Fruit fly (Drosophila melanogaster) whole organism, embryonic: Measurements from ENCODE around the gene Muc30E.

Experiments used
- CG12236 ChIP-seq: fragments of 200-800 bp; sonication (Bioruptor generic); optimal IDR thresholded peaks from 2 replicates; lab custom pipeline; 2016; ENCODE audit warnings: missing biosample characterization, missing genetic modification characterization
- Dfd ChIP-seq, 2 experiments: fragments of >200 bp; optimal IDR thresholded peaks; 2 replicates each; lab custom pipeline; 2017; ENCODE audit warnings: missing biosample characterization in 2 of 2, missing genetic modification characterization in 2 of 2
- Eip74EF ChIP-seq, 2 experiments: fragments of 200-800 bp in 1 of 2; fragments of >200 bp in 1 of 2; sonication (Bioruptor generic) in 1 of 2; optimal IDR thresholded peaks; 2 replicates each; lab custom pipeline; 2017 to 2019; ENCODE audit warnings: missing biosample characterization in 2 of 2, missing genetic modification characterization in 2 of 2, mild to moderate bottlenecking in 1 of 2, moderate library complexity in 1 of 2
- Oli ChIP-seq: fragments of 200-800 bp; sonication (Bioruptor generic); optimal IDR thresholded peaks from 2 replicates; lab custom pipeline; 2018; ENCODE audit warnings: missing biosample characterization, mild to moderate bottlenecking, missing genetic modification characterization, moderate library complexity
- bbx ChIP-seq: fragments of 200-800 bp; sonication (Bioruptor generic); IDR thresholded peaks from 2 replicates; pipeline ENCODE4 v1.3.6; 2022; ENCODE audit warnings: missing biosample characterization, missing genetic modification characterization; ENCODE audit not compliant: partially characterized antibody
- ken ChIP-seq: fragments of 200-800 bp; sonication (Bioruptor generic); IDR thresholded peaks from 3 replicates; pipeline ENCODE4 v1.3.6; 2022; ENCODE audit warnings: missing biosample characterization, missing genetic modification characterization
- nerfin-1 ChIP-seq: fragments of 200-800 bp; sonication (Bioruptor generic); optimal IDR thresholded peaks from 3 replicates; lab custom pipeline; 2019; ENCODE audit warnings: missing biosample characterization, mild to moderate bottlenecking, missing genetic modification characterization, moderate library complexity
- trem ChIP-seq: fragments of 200-800 bp; optimal IDR thresholded peaks from 3 replicates; lab custom pipeline; 2019; ENCODE audit warnings: missing biosample characterization, mild to moderate bottlenecking, missing genetic modification characterization, moderate library complexity
- zen ChIP-seq: fragments of 200-800 bp; sonication (Bioruptor generic); optimal IDR thresholded peaks from 3 replicates; lab custom pipeline; 2018; ENCODE audit warnings: missing biosample characterization, mild to moderate bottlenecking, missing genetic modification characterization, moderate library complexity

- TF ChIP-seq zen (tag; lab: Kevin White, UChicago) (no peak), CG12236 (GFP tag; lab: Kevin White, UChicago) (no peak), Eip74EF (GFP tag; optimal IDR thresholded peaks at IDR 0.05; lab: Kevin White, UChicago) (no peak), Dfd (GFP tag; optimal IDR thresholded peaks at IDR 0.05; lab: Kevin White, UChicago) (no peak), nerfin-1 (tag; lab: Kevin White, UChicago) (no peak), bbx (GFP tag; lab: Robert Waterston, UW) (no peak), Oli (no peak), trem (tag; lab: Kevin White, UChicago) (no peak), ken (GFP tag; lab: Robert Waterston, UW) (no peak)
Measured at dm6 chr2L:9908468-9908967, 5.6 kb upstream of the Muc30E start, which contains the start of gene CG13124.
